Worm (Caenorhabditis elegans) whole organism, L1 larva: ENCODE data around the gene M01B2.10.

Experiments used
- C16A3.4 ChIP-seq: fragments of 150-350 bp; optimal IDR thresholded peaks from 2 replicates; lab custom pipeline; 2014; ENCODE audit warnings: missing biosample characterization, missing genetic modification characterization
- C34B4.2 ChIP-seq: sonication (generic microtip); optimal IDR thresholded peaks from 2 replicates; lab custom pipeline; 2017; ENCODE audit warnings: mild to moderate bottlenecking, missing genetic modification characterization, missing compliant biosample characterization
- aly-2 ChIP-seq: fragments of 150-350 bp; optimal IDR thresholded peaks from 2 replicates; lab custom pipeline; 2014; ENCODE audit warnings: missing biosample characterization, missing genetic modification characterization
- blmp-1 ChIP-seq: fragments of 150-350 bp; optimal IDR thresholded peaks from 2 replicates; lab custom pipeline; 2014; ENCODE audit warnings: missing biosample characterization, missing genetic modification characterization
- ceh-8 ChIP-seq: fragments of 200-800 bp; sonication (Bioruptor generic); optimal IDR thresholded peaks from 2 replicates; lab custom pipeline; 2018; ENCODE audit warnings: mild to moderate bottlenecking, missing genetic modification characterization, moderate library complexity, missing compliant biosample characterization
- ceh-82 ChIP-seq, 3 experiments: fragments of 150-350 bp in 1 of 3; sonication (generic microtip) in 2 of 3; optimal IDR thresholded peaks; 2 replicates each; lab custom pipeline; 2014 to 2017; ENCODE audit warnings: missing biosample characterization in 3 of 3, missing genetic modification characterization in 3 of 3
- dpl-1 ChIP-seq, 3 experiments: fragments of 150-350 bp in 2 of 3; sonication (generic microtip) in 1 of 3; optimal IDR thresholded peaks; 2 replicates each; lab custom pipeline; 2014 to 2017; ENCODE audit warnings: missing biosample characterization in 3 of 3, missing genetic modification characterization in 3 of 3, missing genetic modification reagents in 3 of 3
- dsc-1 ChIP-seq: sonication (generic microtip); optimal IDR thresholded peaks from 2 replicates; lab custom pipeline; 2016; ENCODE audit warnings: mild to moderate bottlenecking, missing genetic modification characterization, missing compliant biosample characterization
- efl-1 ChIP-seq, 4 experiments: fragments of 150-350 bp; optimal IDR thresholded peaks in 3 of 4; peaks in 1 of 4; 1 replicate in 1 of 4; 2 replicates in 3 of 4; lab custom pipeline; 2014; ENCODE audit warnings: missing biosample characterization in 2 of 4, missing genetic modification characterization in 2 of 4, missing genetic modification reagents in 2 of 4
- fkh-10 ChIP-seq: sonication (generic microtip); optimal IDR thresholded peaks from 2 replicates; lab custom pipeline; 2017; ENCODE audit warnings: missing biosample characterization, missing genetic modification reagents, missing genetic modification characterization
- grh-1 ChIP-seq: fragments of 200-800 bp; sonication (Bioruptor generic); IDR thresholded peaks from 2 replicates; pipeline ENCODE4 v1.3.6; 2022; ENCODE audit warnings: missing genetic modification reagents, missing genetic modification characterization, missing compliant biosample characterization
- hpl-2 ChIP-seq: fragments of 150-350 bp; optimal IDR thresholded peaks from 2 replicates; lab custom pipeline; 2014; ENCODE audit warnings: missing biosample characterization, missing genetic modification reagents, missing genetic modification characterization
- isw-1 ChIP-seq: fragments of 200-800 bp; sonication (Bioruptor generic); IDR thresholded peaks from 2 replicates; pipeline ENCODE4 v1.3.6; 2022; ENCODE audit warnings: missing genetic modification characterization, missing compliant biosample characterization
- jun-1 ChIP-seq: fragments of 150-350 bp; optimal IDR thresholded peaks from 2 replicates; lab custom pipeline; 2014; ENCODE audit warnings: missing biosample characterization, missing genetic modification reagents, missing genetic modification characterization
- lin-35 ChIP-seq, 2 experiments: fragments of 150-350 bp; optimal IDR thresholded peaks; 2 replicates each; lab custom pipeline; 2014; ENCODE audit warnings: missing biosample characterization in 2 of 2, missing genetic modification characterization in 2 of 2, missing genetic modification reagents in 2 of 2
- lin-39 ChIP-seq: fragments of 150-350 bp; optimal IDR thresholded peaks from 2 replicates; lab custom pipeline; 2014; ENCODE audit warnings: missing biosample characterization, missing genetic modification reagents, missing genetic modification characterization
- mab-9 ChIP-seq: fragments of 200-800 bp; sonication (Bioruptor generic); IDR thresholded peaks from 2 replicates; pipeline ENCODE4 v1.3.6; 2022; ENCODE audit warnings: missing genetic modification reagents, missing genetic modification characterization, missing compliant biosample characterization
- mdl-1 ChIP-seq, 2 experiments: fragments of 150-350 bp; optimal IDR thresholded peaks; 2 replicates each; lab custom pipeline; 2014 to 2017; ENCODE audit warnings: missing biosample characterization in 2 of 2, missing genetic modification characterization in 2 of 2, inconsistent platforms in 1 of 2
- nhr-12 ChIP-seq: sonication (generic microtip); optimal IDR thresholded peaks from 2 replicates; lab custom pipeline; 2017; ENCODE audit warnings: missing biosample characterization, missing genetic modification characterization
- nhr-19 ChIP-seq: fragments of 200-800 bp; sonication (Bioruptor generic); conservative IDR thresholded peaks from 2 replicates; pipeline ENCODE4 v1.3.6; 2022; ENCODE audit warnings: missing genetic modification characterization, missing compliant biosample characterization
- nhr-237 ChIP-seq: fragments of 150-350 bp; optimal IDR thresholded peaks from 2 replicates; lab custom pipeline; 2014; ENCODE audit warnings: missing biosample characterization, missing genetic modification characterization
- nhr-28 ChIP-seq: fragments of 150-350 bp; optimal IDR thresholded peaks from 2 replicates; lab custom pipeline; 2014; ENCODE audit warnings: missing biosample characterization, missing genetic modification characterization
- nhr-47 ChIP-seq: sonication (generic microtip); optimal IDR thresholded peaks from 2 replicates; lab custom pipeline; 2016; ENCODE audit warnings: mild to moderate bottlenecking, missing genetic modification characterization, moderate library complexity, missing compliant biosample characterization
- nhr-71 ChIP-seq: sonication (generic microtip); optimal IDR thresholded peaks from 2 replicates; lab custom pipeline; 2016; ENCODE audit warnings: mild to moderate bottlenecking, missing genetic modification characterization, moderate library complexity, missing compliant biosample characterization
- nhr-76 ChIP-seq: sonication (generic microtip); optimal IDR thresholded peaks from 2 replicates; lab custom pipeline; 2017; ENCODE audit warnings: missing biosample characterization, missing genetic modification characterization
- nhr-90 ChIP-seq: sonication (generic microtip); optimal IDR thresholded peaks from 2 replicates; lab custom pipeline; 2016; ENCODE audit warnings: mild to moderate bottlenecking, missing genetic modification characterization, missing compliant biosample characterization; ENCODE audit not compliant: poor library complexity
- pax-3 ChIP-seq: fragments of 200-800 bp; sonication (Bioruptor generic); optimal IDR thresholded peaks from 2 replicates; lab custom pipeline; 2018; ENCODE audit warnings: mild to moderate bottlenecking, missing genetic modification characterization, moderate library complexity, missing compliant biosample characterization
- skn-1 ChIP-seq: fragments of 150-350 bp; optimal IDR thresholded peaks from 2 replicates; lab custom pipeline; 2014; ENCODE audit warnings: missing biosample characterization, missing genetic modification characterization
- snpc-4 ChIP-seq: fragments of 150-350 bp; optimal IDR thresholded peaks from 2 replicates; lab custom pipeline; 2014; ENCODE audit warnings: missing biosample characterization, missing genetic modification characterization
- sox-4 ChIP-seq: sonication (generic microtip); optimal IDR thresholded peaks from 2 replicates; lab custom pipeline; 2016; ENCODE audit warnings: missing genetic modification characterization, missing compliant biosample characterization
- sup-37 ChIP-seq: fragments of 200-800 bp; sonication (Bioruptor generic); optimal IDR thresholded peaks from 2 replicates; lab custom pipeline; 2018; ENCODE audit warnings: mild to moderate bottlenecking, missing genetic modification characterization, missing compliant biosample characterization
- swsn-7 ChIP-seq: sonication (generic microtip); optimal IDR thresholded peaks from 2 replicates; lab custom pipeline; 2016; ENCODE audit warnings: missing genetic modification characterization, missing compliant biosample characterization
- unc-130 ChIP-seq: fragments of 150-350 bp; optimal IDR thresholded peaks from 2 replicates; lab custom pipeline; 2017; ENCODE audit warnings: missing biosample characterization, missing genetic modification characterization, inconsistent platforms
- unc-62 ChIP-seq: fragments of 150-350 bp; optimal IDR thresholded peaks from 2 replicates; lab custom pipeline; 2014; ENCODE audit warnings: missing biosample characterization, missing genetic modification reagents, missing genetic modification characterization
- xbp-1 ChIP-seq: sonication (generic microtip); optimal IDR thresholded peaks from 2 replicates; lab custom pipeline; 2016; ENCODE audit warnings: missing genetic modification characterization, missing compliant biosample characterization
- zip-4 ChIP-seq: fragments of 200-800 bp; sonication (Bioruptor generic); optimal IDR thresholded peaks from 2 replicates; lab custom pipeline; 2018; ENCODE audit warnings: mild to moderate bottlenecking, missing genetic modification characterization, moderate library complexity, missing compliant biosample characterization

M01B2.10 gene

DNA sequence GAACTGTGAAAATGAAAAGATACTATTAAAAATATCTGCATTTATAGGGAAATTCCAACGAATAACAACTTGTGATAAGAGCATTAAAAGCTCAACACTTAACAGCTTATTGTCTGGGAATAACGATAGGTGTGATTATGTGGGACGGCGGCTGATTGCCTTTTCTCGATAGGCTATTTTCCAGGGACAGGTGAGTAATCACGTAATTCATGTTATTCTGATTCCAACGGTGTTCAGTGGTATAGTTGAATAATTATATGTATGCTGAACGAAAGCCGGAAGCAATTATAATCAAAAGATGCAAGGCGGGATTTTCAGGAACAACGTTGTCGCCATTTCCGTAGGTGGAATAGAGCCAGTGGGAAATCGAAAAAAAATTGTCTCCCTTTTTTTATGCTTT lies 14.7 kb upstream of the M01B2.10 start, which contains the start of gene srw-17:
Gene srw-17 (minus strand): TSS at position 101 of the 400 bp plus-strand sequence.
- no peak for TF ChIP-seq ceh-82 (tag; optimal IDR thresholded peaks at IDR 0.05; lab: Kevin White, UChicago)
- TF ChIP-seq C34B4.2 (tag; lab: Kevin White, UChicago) = no peak
- no peak for TF ChIP-seq jun-1 (tag; lab: Kevin White, UChicago)
- no peak for TF ChIP-seq unc-62
- no peak for TF ChIP-seq lin-35 (GFP tag; optimal IDR thresholded peaks at IDR 0.05; lab: Kevin White, UChicago)
- no peak for TF ChIP-seq nhr-12 (tag; lab: Kevin White, UChicago)
- TF ChIP-seq blmp-1 = no peak
- TF ChIP-seq aly-2 (tag; lab: Kevin White, UChicago) = no peak
- TF ChIP-seq mab-9 (GFP tag; lab: Robert Waterston, UW) = no peak
- TF ChIP-seq C16A3.4 (tag; lab: Kevin White, UChicago) = no peak
- TF ChIP-seq nhr-71 (tag; lab: Kevin White, UChicago) = no peak
- no peak for TF ChIP-seq isw-1 (GFP tag; lab: Robert Waterston, UW)
- TF ChIP-seq snpc-4 (tag; lab: Kevin White, UChicago) = no peak
- no peak for TF ChIP-seq nhr-28 (tag; lab: Kevin White, UChicago)
- no peak for TF ChIP-seq dpl-1 (GFP tag; optimal IDR thresholded peaks at IDR 0.05; lab: Kevin White, UChicago)
- no peak for TF ChIP-seq unc-130 (tag; lab: Kevin White, UChicago)
- TF ChIP-seq nhr-90 (tag; lab: Kevin White, UChicago) = no peak
- TF ChIP-seq, all 84 proteins: peak for 0

- no peak for TF ChIP-seq fkh-10 (GFP tag; lab: Kevin White, UChicago)
Measured at ce11 chrV:15274757-15275156, 12.5 kb upstream of the M01B2.10 start, which contains the start of gene srw-16. Gene srw-16, minus strand, starts transcription at chrV:15274857.

DNA sequence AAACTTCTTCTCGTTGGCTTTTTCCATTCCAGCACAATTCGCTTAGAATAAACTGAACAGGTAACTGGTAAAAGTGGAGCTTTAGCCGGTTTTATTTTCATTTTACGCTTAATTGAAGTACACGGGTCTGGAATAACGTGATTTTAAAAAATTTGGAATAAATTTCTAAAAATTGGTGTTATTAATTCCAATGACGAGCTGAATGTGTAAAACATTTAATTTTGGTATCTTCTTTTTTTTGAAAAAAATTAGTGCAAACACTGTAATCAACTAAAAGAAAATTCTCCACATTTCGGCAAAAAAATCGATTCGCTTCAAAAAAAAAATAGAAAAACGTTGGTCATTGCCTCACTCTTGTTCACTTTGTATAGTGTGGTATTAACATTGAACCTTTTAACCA lies 10.0 kb upstream of the M01B2.10 start, which contains the start of gene T10H4.4:
Gene T10H4.4 (minus strand): TSS at position 101 of the 400 bp plus-strand sequence.
- TF ChIP-seq efl-1 (optimal IDR thresholded peaks at IDR 0.05; lab: Kevin White, UChicago) (no peak), efl-1 (GFP tag; optimal IDR thresholded peaks at IDR 0.05 in 1 of 2; lab: Kevin White, UChicago) (no peak), swsn-7 (tag; lab: Kevin White, UChicago) (no peak), skn-1 (tag; lab: Kevin White, UChicago) (no peak), nhr-12 (tag; lab: Kevin White, UChicago) (no peak), nhr-90 (tag; lab: Kevin White, UChicago) (no peak), pax-3 (tag; lab: Kevin White, UChicago) (no peak)
- TF ChIP-seq, all 84 proteins: peak for 0

ce11 chrV:15268302-15268701 lies 6.1 kb upstream of the M01B2.10 start, which contains the start of gene srw-22:
Gene srw-22, plus strand, starts transcription at chrV:15268602.
- TF ChIP-seq nhr-47 (tag; lab: Kevin White, UChicago) (no peak), dsc-1 (tag; lab: Kevin White, UChicago) (no peak), skn-1 (tag; lab: Kevin White, UChicago) (no peak), lin-39 (tag; lab: Kevin White, UChicago) (no peak), sox-4 (tag; lab: Kevin White, UChicago) (no peak), mdl-1 (tag; optimal IDR thresholded peaks at IDR 0.05; lab: Kevin White, UChicago) (no peak), hpl-2 (GFP tag; lab: Kevin White, UChicago) (no peak), dpl-1 (GFP tag; optimal IDR thresholded peaks at IDR 0.05; lab: Kevin White, UChicago) (no peak), ceh-8 (GFP tag; lab: Kevin White, UChicago) (no peak), ceh-82 (tag; optimal IDR thresholded peaks at IDR 0.05; lab: Kevin White, UChicago) (no peak), nhr-76 (tag; lab: Kevin White, UChicago) (no peak), nhr-19 (GFP tag; lab: Robert Waterston, UW) (no peak), zip-4 (GFP tag; lab: Kevin White, UChicago) (no peak), nhr-12 (tag; lab: Kevin White, UChicago) (no peak), grh-1 (GFP tag; lab: Robert Waterston, UW) (no peak), xbp-1 (tag; lab: Kevin White, UChicago) (no peak), nhr-237 (tag; lab: Kevin White, UChicago) (no peak), sup-37 (GFP tag; lab: Kevin White, UChicago) (no peak)
